Worm (Caenorhabditis elegans): Measurements from ENCODE around the gene hsp-12.6.

Gene hsp-12.6

DNA sequence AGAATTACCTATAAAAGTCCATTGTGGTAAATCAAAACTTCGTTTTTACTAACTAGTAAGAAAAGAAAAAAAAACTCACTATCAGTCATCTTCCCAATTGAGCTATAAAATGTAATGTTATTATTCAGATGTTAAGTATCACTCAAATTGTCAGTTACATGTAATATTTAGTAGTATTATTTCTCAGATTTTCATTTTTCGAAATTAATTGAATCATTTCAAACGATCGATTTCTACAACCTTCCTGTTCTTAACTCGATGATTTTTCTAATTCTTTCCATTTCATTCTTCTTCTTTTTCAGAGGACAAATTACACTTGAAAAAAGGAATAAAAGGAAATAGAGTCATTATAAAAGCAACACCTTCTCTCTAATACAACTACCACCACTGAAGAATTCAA is 19.1 kb downstream of the hsp-12.6 start, which contains the start of gene F59B8.1:
Gene F59B8.1 (plus strand): TSS at position 301 of the 400 bp plus-strand sequence.
- TF ChIP-seq T07F8.4 (tag; optimal IDR thresholded peaks at IDR 0.05) (no peak), ztf-22 (GFP tag; optimal IDR thresholded peaks at IDR 0.05) (no peak), tbp1 (GFP tag; optimal IDR thresholded peaks at IDR 0.05) (no peak), Y67H2A.10 (GFP tag; conservative IDR thresholded peaks at IDR 0.05) (no peak), mes-4 (tag; optimal IDR thresholded peaks at IDR 0.05) (no peak), F23B12.7 (tag; optimal IDR thresholded peaks at IDR 0.05; ENCODE audit: insufficient read depth) (no peak), ztf-18 (tag; optimal IDR thresholded peaks at IDR 0.05) (no peak), nfyb-1 (GFP tag; IDR thresholded peaks at IDR 0.05) (no peak), cebp-1 (GFP tag; IDR thresholded peaks at IDR 0.05) (no peak), cebp-1 (tag; optimal IDR thresholded peaks at IDR 0.05) (no peak), K12H6.12 (tag; optimal IDR thresholded peaks at IDR 0.05) (no peak), lin-54 (GFP tag; optimal IDR thresholded peaks at IDR 0.05) (no peak), unc-130 (GFP tag; optimal IDR thresholded peaks at IDR 0.05) (no peak), fkh-3 (tag; optimal IDR thresholded peaks at IDR 0.05) (no peak), hmg-1.2 (GFP tag; IDR thresholded peaks at IDR 0.05) (no peak), ets-4 (GFP tag; optimal IDR thresholded peaks at IDR 0.05) (no peak), sdz-38 (tag; optimal IDR thresholded peaks at IDR 0.05) (no peak), tbx-9 (tag; optimal IDR thresholded peaks at IDR 0.05; ENCODE audit: borderline replicate concordance) (no peak), lin-35 (GFP tag; optimal IDR thresholded peaks at IDR 0.05) (no peak), atf-7 (tag; optimal IDR thresholded peaks at IDR 0.05) (no peak)

DNA sequence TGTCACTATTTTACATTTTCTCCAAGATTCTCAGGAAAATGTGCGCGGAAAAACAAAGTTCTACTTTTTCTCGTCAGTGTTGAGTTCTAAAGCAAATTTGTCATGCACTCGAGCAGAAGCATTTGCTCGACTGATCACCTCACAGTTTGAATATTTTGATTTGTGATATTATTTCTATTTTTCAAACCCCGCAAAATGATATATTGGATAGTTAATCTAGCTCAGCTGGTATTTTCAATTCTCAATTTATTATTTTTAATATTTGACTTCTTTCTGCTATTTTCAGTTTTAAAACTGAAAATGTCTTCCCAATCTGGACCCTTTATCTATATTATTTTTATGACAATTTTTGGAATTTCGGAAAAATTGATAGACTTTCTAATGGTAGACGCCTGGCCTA is 23.9 kb downstream of the hsp-12.6 start, which contains the start of gene srxa-2:
Gene srxa-2 (plus strand): TSS at position 301 of the 400 bp plus-strand sequence.
- TF ChIP-seq sptf-2 (GFP tag; optimal IDR thresholded peaks at IDR 0.05) = no peak
- TF ChIP-seq sea-2 (GFP tag; IDR thresholded peaks at IDR 0.05) = no peak
- TF ChIP-seq egl-44 (GFP tag; IDR thresholded peaks at IDR 0.05) = no peak
- TF ChIP-seq sdz-38 (tag; optimal IDR thresholded peaks at IDR 0.05) = no peak
- no peak for TF ChIP-seq madf-3 (GFP tag; IDR thresholded peaks at IDR 0.05)
- TF ChIP-seq nhr-27 (tag; optimal IDR thresholded peaks at IDR 0.05) = no peak
- no peak for TF ChIP-seq F57A8.1 (GFP tag; optimal IDR thresholded peaks at IDR 0.05)
- TF ChIP-seq pha-4 (tag; optimal IDR thresholded peaks at IDR 0.05) = no peak
- TF ChIP-seq ceh-58 (GFP tag; IDR thresholded peaks at IDR 0.05) = no peak
- TF ChIP-seq dpff-1 (tag; optimal IDR thresholded peaks at IDR 0.05) = no peak
- no peak for TF ChIP-seq F57C9.4 (tag; optimal IDR thresholded peaks at IDR 0.05)

DNA sequence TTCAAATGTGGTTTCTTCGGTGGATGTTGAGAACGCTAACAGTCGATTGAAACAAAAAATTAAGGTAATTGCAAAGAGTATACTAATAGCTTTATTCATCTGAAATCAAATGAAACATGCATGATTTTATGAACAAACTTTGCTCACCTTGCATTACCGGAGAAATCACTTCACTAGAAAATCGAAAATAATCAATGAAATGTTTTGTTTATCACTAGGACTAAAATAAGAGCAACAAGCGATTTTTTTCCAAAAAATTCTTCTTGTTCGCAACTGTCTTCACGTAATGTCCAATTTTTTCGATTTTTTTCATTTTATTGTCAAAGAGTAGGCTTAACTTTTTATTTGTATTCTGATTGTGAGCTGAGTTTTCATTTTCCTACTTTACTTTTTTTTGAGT is 24.6 kb downstream of the hsp-12.6 start, which contains the start of gene F56D5.9:
Gene F56D5.9 (minus strand): TSS at position 101 of the 400 bp plus-strand sequence.
- TF ChIP-seq let-607 (tag; optimal IDR thresholded peaks at IDR 0.05) = no peak
- TF ChIP-seq F39B2.1 (GFP tag; IDR thresholded peaks at IDR 0.05) = no peak
- no peak for TF ChIP-seq F22D6.2 (tag; optimal IDR thresholded peaks at IDR 0.05)
- no peak for TF ChIP-seq unc-130 (GFP tag; optimal IDR thresholded peaks at IDR 0.05)
- TF ChIP-seq B0336.3 (GFP tag; IDR thresholded peaks at IDR 0.05) = no peak
- no peak for TF ChIP-seq pha-4 (tag; optimal IDR thresholded peaks at IDR 0.05)
- no peak for TF ChIP-seq snpc-1.3 (tag; optimal IDR thresholded peaks at IDR 0.05; ENCODE audit: insufficient read depth)
- TF ChIP-seq mes-4 (tag; optimal IDR thresholded peaks at IDR 0.05) = no peak
- no peak for TF ChIP-seq madf-10 (tag; optimal IDR thresholded peaks at IDR 0.05)
- no peak for TF ChIP-seq ztf-3 (GFP tag; optimal IDR thresholded peaks at IDR 0.05)
- no peak for TF ChIP-seq Y79H2A.3 (GFP tag; conservative IDR thresholded peaks at IDR 0.05)
- TF ChIP-seq sptf-2 (GFP tag; optimal IDR thresholded peaks at IDR 0.05) = no peak
- no peak for TF ChIP-seq egrh-3 (GFP tag; IDR thresholded peaks at IDR 0.05)
- TF ChIP-seq lsl-1 (GFP tag; optimal IDR thresholded peaks at IDR 0.05) = no peak

All from whole organism, young adult.